Fruit fly (Drosophila melanogaster): ENCODE results near the gene CG15399.
A peak's percentile ranks its signal among the peaks of the same experiment; 100 is the strongest.

The CG15399 gene

DNA sequence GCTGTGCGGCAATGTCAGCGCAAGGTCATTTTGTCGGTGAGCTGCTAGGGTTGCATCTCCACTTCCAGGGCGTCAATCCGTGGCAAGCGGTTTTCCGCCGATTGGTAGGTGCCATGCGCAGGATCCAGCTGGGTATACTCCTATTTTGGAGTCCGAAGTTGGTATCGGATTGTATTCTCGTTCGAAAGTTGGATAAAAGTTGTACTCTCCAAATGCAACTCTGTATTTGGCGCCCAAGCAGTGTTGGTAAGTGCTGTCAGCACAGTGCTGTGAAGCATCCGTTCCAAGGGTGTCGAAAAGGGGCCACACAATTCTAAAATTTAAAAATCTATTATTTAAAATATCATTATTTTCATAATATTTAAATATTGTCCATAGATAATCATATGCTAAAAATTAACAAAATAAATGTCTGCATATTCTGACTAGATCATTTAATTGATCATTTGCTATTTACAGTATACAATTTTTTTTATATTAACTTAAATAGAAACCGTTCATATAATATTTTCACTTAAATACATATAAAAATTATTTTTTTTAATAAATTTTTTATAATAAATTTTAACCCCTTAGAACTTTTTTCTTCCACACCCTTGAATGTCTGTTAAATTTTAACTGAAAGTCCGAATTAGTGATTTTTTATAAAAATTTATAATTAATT lies 23.0 kb downstream of the CG15399 start (continued):
- peak; percentile 88 for TF ChIP-seq CG8119 (GFP tag; IDR thresholded peaks at IDR 0.05)
- TF ChIP-seq lz (GFP tag; optimal IDR thresholded peaks at IDR 0.05): peak; percentile 87
- TF ChIP-seq Hr39 (GFP tag; optimal IDR thresholded peaks at IDR 0.05): peak; percentile 88
- TF ChIP-seq fd85E (GFP tag; optimal IDR thresholded peaks at IDR 0.05): no peak
- no peak for TF ChIP-seq net (GFP tag; optimal IDR thresholded peaks at IDR 0.05)
- no peak for TF ChIP-seq Eip93F (GFP tag; optimal IDR thresholded peaks at IDR 0.05)
- TF ChIP-seq CG9139 (GFP tag; optimal IDR thresholded peaks at IDR 0.05): no peak
- TF ChIP-seq OdsH (GFP tag; optimal IDR thresholded peaks at IDR 0.05): no peak
- TF ChIP-seq spab (GFP tag; optimal IDR thresholded peaks at IDR 0.05): no peak
- peak; percentile 77 for TF ChIP-seq CG11762 (GFP tag; optimal IDR thresholded peaks at IDR 0.05; ENCODE audit: insufficient read depth)
- TF ChIP-seq CG6792 (GFP tag; optimal IDR thresholded peaks at IDR 0.05): peak; percentile 82
- TF ChIP-seq Ets21C (GFP tag; optimal IDR thresholded peaks at IDR 0.05): no peak
- peak; percentile 67 for TF ChIP-seq Gug (GFP tag; IDR thresholded peaks at IDR 0.05)
- TF ChIP-seq eg (GFP tag; IDR thresholded peaks at IDR 0.05): peak; percentile 85
- peak; percentile 72 for TF ChIP-seq CG6854 (GFP tag; optimal IDR thresholded peaks at IDR 0.05)
- peak; percentile 88; the same call in 1 of the 2 replicates for TF ChIP-seq CG15336 (GFP tag; IDR thresholded peaks at IDR 0.05)
- peak in 1 of 2 experiments; percentile 87 for TF ChIP-seq ss (GFP tag; optimal IDR thresholded peaks at IDR 0.05)
- TF ChIP-seq Sox15 (GFP tag; optimal IDR thresholded peaks at IDR 0.05): peak; percentile 79
- peak; percentile 77 for TF ChIP-seq CG6808 (GFP tag; optimal IDR thresholded peaks at IDR 0.05)
- no peak for TF ChIP-seq dac (GFP tag; optimal IDR thresholded peaks at IDR 0.05)
- no peak for TF ChIP-seq Met (GFP tag; optimal IDR thresholded peaks at IDR 0.05)
- no peak for TF ChIP-seq CG4318 (GFP tag; optimal IDR thresholded peaks at IDR 0.05)
- peak; percentile 81 for TF ChIP-seq CG11902 (GFP tag; optimal IDR thresholded peaks at IDR 0.05)
- TF ChIP-seq CG8319 (GFP tag; optimal IDR thresholded peaks at IDR 0.05): peak; percentile 82
- no peak for TF ChIP-seq Hr38 (GFP tag; optimal IDR thresholded peaks at IDR 0.05)
- TF ChIP-seq CG3032 (tag; optimal IDR thresholded peaks at IDR 0.05): peak; percentile 93
- TF ChIP-seq CG1621 (tag; optimal IDR thresholded peaks at IDR 0.05): peak; percentile 76
- peak; percentile 85 for TF ChIP-seq cyc (GFP tag; optimal IDR thresholded peaks at IDR 0.05)
- TF ChIP-seq Eip78C (GFP tag): peak; percentile 93
- TF ChIP-seq CG10631 (GFP tag; optimal IDR thresholded peaks at IDR 0.05): peak; percentile 91
- no peak for TF ChIP-seq CG16779 (tag; optimal IDR thresholded peaks at IDR 0.05)
- TF ChIP-seq Smox (GFP tag; optimal IDR thresholded peaks at IDR 0.05): no peak
- TF ChIP-seq CG8632 (GFP tag; optimal IDR thresholded peaks at IDR 0.05): peak; percentile 89
- peak; percentile 77 for TF ChIP-seq Lpt (GFP tag; optimal IDR thresholded peaks at IDR 0.05)
- peak; percentile 80 for TF ChIP-seq acj6 (GFP tag; optimal IDR thresholded peaks at IDR 0.05)
- TF ChIP-seq fkh (GFP tag; optimal IDR thresholded peaks at IDR 0.05): no peak
- no peak for TF ChIP-seq pdm3 (GFP tag; optimal IDR thresholded peaks at IDR 0.05)
- TF ChIP-seq topi (GFP tag; optimal IDR thresholded peaks at IDR 0.05): peak; percentile 87

DNA sequence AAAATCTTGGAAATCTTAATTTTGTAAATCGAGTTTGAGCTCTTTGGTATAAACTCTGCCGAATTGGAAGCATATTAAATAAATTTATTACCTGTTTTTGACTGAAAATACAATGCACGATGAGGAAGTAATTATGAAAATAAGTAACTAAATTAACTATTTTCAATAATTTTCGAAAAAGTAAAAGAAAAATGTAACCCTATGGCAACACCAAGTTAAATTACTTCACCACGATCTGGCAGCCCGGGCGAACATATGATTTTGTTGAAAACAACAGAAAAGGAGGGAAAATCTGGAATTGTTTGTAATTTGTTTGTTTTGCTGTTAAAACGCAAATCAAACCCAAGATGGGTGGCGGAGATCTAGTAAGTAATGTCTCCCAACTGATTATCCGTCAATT lies 26.7 kb downstream of the CG15399 start, which contains the start of the genes CG9961 and Cwc25:
Gene CG9961 (minus strand): TSS at position 83 of the 400 bp plus-strand sequence.
Gene Cwc25 (plus strand): TSS at position 247 of the 400 bp plus-strand sequence.
- TF ChIP-seq dsx (GFP tag; optimal IDR thresholded peaks at IDR 0.05; ENCODE audit: poor library complexity, severe bottlenecking) (peak; percentile 31), CG31627 (GFP tag; optimal IDR thresholded peaks at IDR 0.05) (no peak), CG3032 (tag; optimal IDR thresholded peaks at IDR 0.05) (peak; percentile 25)

All from whole organism, prepupa.